Worm (Caenorhabditis elegans) whole organism, L3 larva: Measurements from ENCODE around the gene C01G5.9.
A peak's percentile ranks its signal among the peaks of the same experiment; 100 is the strongest.

ENCODE experiments used
- R02D3.7 ChIP-seq: fragments of 150-350 bp; optimal IDR thresholded peaks from 2 replicates; lab custom pipeline; 2014; ENCODE audit warnings: missing biosample characterization, missing genetic modification characterization
- ZK546.5 ChIP-seq: sonication (generic microtip); optimal IDR thresholded peaks from 2 replicates; lab custom pipeline; 2017; ENCODE audit warnings: missing biosample characterization, missing genetic modification characterization
- ceh-16 ChIP-seq: sonication (generic microtip); optimal IDR thresholded peaks from 2 replicates; lab custom pipeline; 2017; ENCODE audit warnings: missing biosample characterization, missing genetic modification characterization
- ceh-28 ChIP-seq: fragments of 150-350 bp; optimal IDR thresholded peaks from 2 replicates; lab custom pipeline; 2014; ENCODE audit warnings: missing biosample characterization, missing genetic modification reagents, missing genetic modification characterization
- ceh-82 ChIP-seq: fragments of 150-350 bp; optimal IDR thresholded peaks from 2 replicates; lab custom pipeline; 2014; ENCODE audit warnings: missing biosample characterization, missing genetic modification characterization
- egl-27 ChIP-seq: sonication (generic microtip); optimal IDR thresholded peaks from 4 replicates; lab custom pipeline; 2017; ENCODE audit warnings: missing biosample characterization, missing genetic modification reagents, missing genetic modification characterization
- egl-5 ChIP-seq: fragments of 150-350 bp; optimal IDR thresholded peaks from 2 replicates; lab custom pipeline; 2017; ENCODE audit warnings: missing biosample characterization, missing genetic modification reagents, missing genetic modification characterization, inconsistent platforms
- elt-1 ChIP-seq: fragments of 150-350 bp; optimal IDR thresholded peaks from 2 replicates; lab custom pipeline; 2014; ENCODE audit warnings: missing biosample characterization, missing genetic modification characterization
- elt-2 ChIP-seq: sonication (generic microtip); optimal IDR thresholded peaks from 2 replicates; lab custom pipeline; 2016; ENCODE audit warnings: missing genetic modification reagents, mild to moderate bottlenecking, missing genetic modification characterization, missing compliant biosample characterization
- elt-3 ChIP-seq, 3 experiments: fragments of 150-350 bp in 1 of 3; sonication (generic microtip) in 2 of 3; optimal IDR thresholded peaks; 2 replicates in 2 of 3; 4 replicates in 1 of 3; lab custom pipeline; 2014 to 2017; ENCODE audit warnings: missing biosample characterization in 3 of 3, missing genetic modification characterization in 3 of 3
- fkh-10 ChIP-seq: sonication (generic microtip); optimal IDR thresholded peaks from 2 replicates; lab custom pipeline; 2017; ENCODE audit warnings: missing biosample characterization, missing genetic modification reagents, missing genetic modification characterization
- fkh-2 ChIP-seq: fragments of 150-350 bp; optimal IDR thresholded peaks from 2 replicates; lab custom pipeline; 2014; ENCODE audit warnings: missing biosample characterization, missing genetic modification reagents, missing genetic modification characterization
- hmg-11 ChIP-seq: sonication (generic microtip); optimal IDR thresholded peaks from 2 replicates; lab custom pipeline; 2016; ENCODE audit warnings: missing genetic modification characterization, missing compliant biosample characterization
- jun-1 ChIP-seq: fragments of 150-350 bp; optimal IDR thresholded peaks from 2 replicates; lab custom pipeline; 2014; ENCODE audit warnings: missing biosample characterization, missing genetic modification reagents, missing genetic modification characterization
- lin-39 ChIP-seq: fragments of 150-350 bp; optimal IDR thresholded peaks from 2 replicates; lab custom pipeline; 2018; ENCODE audit warnings: missing biosample characterization, missing genetic modification reagents, missing genetic modification characterization
- lsy-12 ChIP-seq: sonication (generic microtip); optimal IDR thresholded peaks from 2 replicates; lab custom pipeline; 2016; ENCODE audit warnings: mild to moderate bottlenecking, missing genetic modification characterization, missing compliant biosample characterization
- mdl-1 ChIP-seq: fragments of 150-350 bp; optimal IDR thresholded peaks from 2 replicates; lab custom pipeline; 2014; ENCODE audit warnings: missing biosample characterization, missing genetic modification characterization
- mml-1 ChIP-seq: fragments of 150-350 bp; sonication (generic microtip); optimal IDR thresholded peaks from 3 replicates; lab custom pipeline; 2014; ENCODE audit warnings: missing biosample characterization, missing genetic modification characterization
- nfya-1 ChIP-seq: sonication (generic microtip); optimal IDR thresholded peaks from 2 replicates; lab custom pipeline; 2017; ENCODE audit warnings: missing genetic modification characterization, mild to moderate bottlenecking, missing compliant biosample characterization, antibody characterized with exemption, moderate library complexity; ENCODE audit not compliant: insufficient read depth
- nhr-11 ChIP-seq: fragments of 150-350 bp; optimal IDR thresholded peaks from 2 replicates; lab custom pipeline; 2014; ENCODE audit warnings: missing biosample characterization, missing genetic modification characterization
- nhr-12 ChIP-seq: fragments of 150-350 bp; optimal IDR thresholded peaks from 2 replicates; lab custom pipeline; 2014; ENCODE audit warnings: missing biosample characterization, missing genetic modification characterization
- nhr-23 ChIP-seq: fragments of 150-350 bp; optimal IDR thresholded peaks from 2 replicates; lab custom pipeline; 2014; ENCODE audit warnings: missing biosample characterization, missing genetic modification reagents, missing genetic modification characterization
- nhr-28 ChIP-seq: fragments of 150-350 bp; optimal IDR thresholded peaks from 2 replicates; lab custom pipeline; 2014; ENCODE audit warnings: missing biosample characterization, missing genetic modification characterization
- nhr-76 ChIP-seq: fragments of 150-350 bp; sonication (generic microtip); optimal IDR thresholded peaks from 5 replicates; lab custom pipeline; 2014; ENCODE audit warnings: missing biosample characterization, missing genetic modification characterization
- nhr-77 ChIP-seq: fragments of 150-350 bp; optimal IDR thresholded peaks from 2 replicates; lab custom pipeline; 2014; ENCODE audit warnings: missing biosample characterization, missing genetic modification characterization
- pha-4 ChIP-seq: fragments of 150-350 bp; optimal IDR thresholded peaks from 2 replicates; lab custom pipeline; 2014; ENCODE audit warnings: missing biosample characterization, missing genetic modification reagents, missing genetic modification characterization
- pqm-1 ChIP-seq: fragments of 150-350 bp; optimal IDR thresholded peaks from 2 replicates; lab custom pipeline; 2017; ENCODE audit warnings: missing biosample characterization, missing genetic modification characterization, inconsistent platforms
- sea-2 ChIP-seq: fragments of 150-350 bp; sonication (generic microtip); optimal IDR thresholded peaks from 4 replicates; lab custom pipeline; 2014; ENCODE audit warnings: missing biosample characterization, missing genetic modification reagents, missing genetic modification characterization
- skn-1 ChIP-seq: fragments of 150-350 bp; optimal IDR thresholded peaks from 2 replicates; lab custom pipeline; 2014; ENCODE audit warnings: missing biosample characterization, missing genetic modification characterization
- snpc-4 ChIP-seq: fragments of 150-350 bp; optimal IDR thresholded peaks from 2 replicates; lab custom pipeline; 2014; ENCODE audit warnings: missing biosample characterization, missing genetic modification characterization
- tbx-2 ChIP-seq: sonication (generic microtip); optimal IDR thresholded peaks from 2 replicates; lab custom pipeline; 2016; ENCODE audit warnings: mild to moderate bottlenecking, missing genetic modification characterization, missing compliant biosample characterization
- unc-39 ChIP-seq: sonication (generic microtip); optimal IDR thresholded peaks from 4 replicates; lab custom pipeline; 2017; ENCODE audit warnings: missing biosample characterization, missing genetic modification characterization
- unc-62 ChIP-seq: fragments of 150-350 bp; sonication (generic microtip); optimal IDR thresholded peaks from 4 replicates; lab custom pipeline; 2014; ENCODE audit warnings: missing biosample characterization, missing genetic modification reagents, missing genetic modification characterization
- zag-1 ChIP-seq: fragments of 150-350 bp; optimal IDR thresholded peaks from 2 replicates; lab custom pipeline; 2014; ENCODE audit warnings: missing biosample characterization, missing genetic modification characterization
- ztf-4 ChIP-seq: fragments of 150-350 bp; optimal IDR thresholded peaks from 2 replicates; lab custom pipeline; 2014; ENCODE audit warnings: missing biosample characterization, missing genetic modification characterization

The C01G5.9 gene

DNA sequence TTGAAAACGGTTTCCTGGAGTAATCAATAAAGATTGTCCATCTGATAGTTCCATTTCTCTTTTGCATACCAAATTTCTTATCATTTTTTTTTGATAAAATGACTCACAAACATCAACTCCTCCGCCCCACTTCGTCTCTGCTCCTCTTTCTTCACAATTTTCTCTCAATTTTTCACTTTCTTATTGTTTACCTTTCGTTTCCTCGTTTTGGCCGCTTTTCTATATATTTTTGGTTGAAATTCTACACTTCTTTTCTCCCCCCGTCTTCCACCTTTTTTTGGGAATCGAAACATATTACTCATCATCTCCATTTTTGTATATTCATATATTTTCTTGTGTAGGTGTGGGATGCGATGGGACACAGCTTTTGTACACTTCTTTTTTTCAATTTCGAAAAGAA lies 17.0 kb upstream of the C01G5.9 start:
- TF ChIP-seq jun-1 (tag; lab: Kevin White, UChicago): peak; percentile 2
- no peak for TF ChIP-seq sea-2 (GFP tag; lab: Kevin White, UChicago)
- peak; percentile 72 for TF ChIP-seq pha-4 (tag; lab: Kevin White, UChicago)
- no peak for TF ChIP-seq nhr-23
- TF ChIP-seq elt-2 (tag; lab: Kevin White, UChicago): peak; percentile 80
- TF ChIP-seq elt-1 (tag; lab: Kevin White, UChicago): no peak
- TF ChIP-seq pqm-1 (tag; lab: Kevin White, UChicago): peak; percentile 58
- no peak for TF ChIP-seq mdl-1 (tag; lab: Kevin White, UChicago)

DNA sequence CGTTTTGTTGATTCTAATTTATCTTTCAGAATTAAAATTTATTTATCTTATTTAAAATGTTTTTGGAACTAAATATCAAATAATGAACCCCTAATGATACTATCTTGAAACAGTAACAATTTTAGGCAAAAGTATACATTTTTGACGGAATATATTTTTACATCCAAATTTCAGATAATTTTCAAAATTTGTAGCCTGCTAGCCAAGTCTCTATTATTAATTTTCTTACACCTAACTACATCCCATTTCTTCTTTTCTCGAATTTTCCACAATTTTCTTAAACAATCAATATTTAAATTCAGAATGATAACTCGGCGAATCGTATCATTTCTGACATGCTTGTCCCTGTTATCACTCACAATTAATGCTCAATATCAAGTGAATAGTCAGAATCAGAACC lies 13.3 kb upstream of the C01G5.9 start, which contains the start of gene pqn-89:
pqn-89 (plus strand) TSS at position 301 of the 400 bp plus-strand sequence.
- no peak for TF ChIP-seq tbx-2 (tag; lab: Kevin White, UChicago)
- peak; percentile 36 for TF ChIP-seq elt-2 (tag; lab: Kevin White, UChicago)
- TF ChIP-seq, all 47 proteins: peak for 1

DNA sequence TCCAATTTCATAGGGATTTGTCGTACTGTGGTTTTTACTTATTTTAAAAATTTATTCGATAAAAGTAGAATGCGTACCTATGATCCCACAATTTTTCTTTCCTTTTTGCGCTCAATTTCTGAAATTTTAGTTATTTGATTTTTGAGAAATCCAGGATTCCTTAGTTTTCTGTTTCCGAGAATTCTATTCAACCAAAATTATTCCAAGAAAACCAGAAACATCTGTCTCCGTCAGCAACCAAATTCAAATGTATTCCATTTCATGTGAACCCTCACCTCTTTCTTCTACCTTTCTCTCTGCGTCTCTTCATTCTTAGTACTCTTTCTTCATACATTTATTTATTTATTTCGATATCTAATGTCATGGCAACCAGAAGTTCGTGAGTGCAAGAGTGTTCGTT lies 7.9 kb upstream of the C01G5.9 start:
- TF ChIP-seq ceh-16 (no peak), sea-2 (GFP tag; lab: Kevin White, UChicago) (no peak), egl-5 (tag; lab: Kevin White, UChicago) (no peak), zag-1 (tag; lab: Kevin White, UChicago) (no peak), egl-27 (no peak), hmg-11 (tag; lab: Kevin White, UChicago) (no peak), ztf-4 (tag; lab: Kevin White, UChicago) (no peak), nhr-12 (tag; lab: Kevin White, UChicago) (no peak), nhr-28 (tag; lab: Kevin White, UChicago) (no peak), mml-1 (tag; lab: Kevin White, UChicago) (no peak), R02D3.7 (tag; lab: Kevin White, UChicago) (no peak), lsy-12 (tag; lab: Kevin White, UChicago) (no peak), ZK546.5 (no peak), elt-3 (tag; optimal IDR thresholded peaks at IDR 0.05; lab: Kevin White, UChicago) (no peak)

DNA sequence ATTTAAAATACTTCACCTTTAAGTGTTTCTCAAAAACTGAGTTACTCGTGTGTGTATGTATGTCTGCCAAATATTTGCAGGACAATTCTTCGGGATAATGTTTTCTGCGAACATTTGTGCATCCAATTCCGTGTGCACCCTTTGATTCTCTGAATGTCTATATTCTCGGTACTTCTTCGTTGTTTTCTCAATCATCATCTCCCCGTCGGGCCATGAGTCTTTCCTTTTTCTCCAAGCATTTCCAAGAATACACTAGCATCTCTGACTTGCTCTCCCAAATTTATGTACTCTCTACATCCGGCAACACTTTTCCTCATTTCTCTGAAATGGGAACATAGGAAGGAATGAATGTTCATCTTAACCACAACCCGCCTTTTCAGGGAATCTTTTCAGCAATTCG lies 5.0 kb upstream of the C01G5.9 start:
- TF ChIP-seq fkh-2 (tag; lab: Kevin White, UChicago) (no peak), pha-4 (tag; lab: Kevin White, UChicago) (no peak), tbx-2 (tag; lab: Kevin White, UChicago) (peak; percentile 67), egl-27 (no peak), fkh-10 (GFP tag; lab: Kevin White, UChicago) (no peak), nfya-1 (tag; lab: Kevin White, UChicago) (peak; percentile 44), snpc-4 (peak; percentile 13), elt-2 (tag; lab: Kevin White, UChicago) (no peak), lin-39 (tag; lab: Kevin White, UChicago) (peak; percentile 13), nhr-11 (tag; lab: Kevin White, UChicago) (peak; percentile 81), ceh-28 (tag; lab: Kevin White, UChicago) (no peak), unc-62 (GFP tag; lab: Kevin White, UChicago) (no peak)

DNA sequence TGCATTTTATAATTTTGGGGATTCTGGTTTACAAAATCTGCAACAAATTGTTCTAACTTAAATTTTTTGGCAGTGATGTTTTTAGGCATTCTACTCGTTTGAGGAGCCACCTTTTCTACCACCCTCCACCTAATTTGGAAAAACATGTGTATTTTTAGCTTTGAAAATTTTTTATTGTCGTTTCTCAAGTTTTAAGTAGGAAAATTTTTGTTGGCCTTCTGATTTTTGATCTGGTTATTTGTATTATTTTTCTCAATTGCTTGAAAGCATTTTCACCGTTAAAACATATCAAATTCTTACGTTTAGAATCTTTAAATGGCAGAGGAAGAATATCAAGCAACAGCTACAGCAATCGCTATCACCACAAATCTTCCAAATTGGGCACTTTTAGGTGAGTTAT lies 1.8 kb upstream of the C01G5.9 start, which contains the start of gene C01G5.7:
C01G5.7 (plus strand) TSS at position 301 of the 400 bp plus-strand sequence.
- TF ChIP-seq R02D3.7 (tag; lab: Kevin White, UChicago) (no peak), pha-4 (tag; lab: Kevin White, UChicago) (no peak), nfya-1 (tag; lab: Kevin White, UChicago) (no peak), skn-1 (tag; lab: Kevin White, UChicago) (no peak), nhr-11 (tag; lab: Kevin White, UChicago) (no peak), nhr-76 (tag; lab: Kevin White, UChicago) (no peak), nhr-77 (tag; lab: Kevin White, UChicago) (no peak), ceh-28 (tag; lab: Kevin White, UChicago) (no peak), ceh-16 (no peak), unc-39 (tag; lab: Kevin White, UChicago) (no peak), ztf-4 (tag; lab: Kevin White, UChicago) (no peak), nhr-28 (tag; lab: Kevin White, UChicago) (no peak), elt-1 (tag; lab: Kevin White, UChicago) (no peak), mml-1 (tag; lab: Kevin White, UChicago) (no peak), ceh-82 (tag; lab: Kevin White, UChicago) (no peak)
